Worm (Caenorhabditis elegans) whole organism, young adult: ENCODE data around the gene arl-5.
A peak's percentile ranks its signal among the peaks of the same experiment; 100 is the strongest.

ENCODE experiments used
- B0019.2 ChIP-seq: fragments of 200-800 bp; sonication (Bioruptor generic); conservative IDR thresholded peaks from 2 replicates; pipeline ENCODE4 v1.3.6; 2022; ENCODE audit warnings: missing genetic modification reagents, missing genetic modification characterization, missing compliant biosample characterization
- D2030.7 ChIP-seq: fragments of 200-800 bp; sonication (Bioruptor generic); IDR thresholded peaks from 2 replicates; pipeline ENCODE4 v1.3.6; 2022; ENCODE audit warnings: missing genetic modification reagents, missing genetic modification characterization, missing compliant biosample characterization
- F23B12.7 ChIP-seq: sonication (generic microtip); optimal IDR thresholded peaks from 2 replicates; lab custom pipeline; 2017; ENCODE audit warnings: missing genetic modification characterization, mild to moderate bottlenecking, missing compliant biosample characterization, antibody characterized with exemption, moderate library complexity; ENCODE audit not compliant: insufficient read depth
- F33H1.4 ChIP-seq: fragments of 200-800 bp; sonication (Bioruptor generic); IDR thresholded peaks from 2 replicates; pipeline ENCODE4 v1.3.6; 2022; ENCODE audit warnings: missing genetic modification reagents, missing genetic modification characterization, missing compliant biosample characterization
- F37B4.10 ChIP-seq: fragments of 200-800 bp; sonication (Bioruptor generic); IDR thresholded peaks from 2 replicates; pipeline ENCODE4 v1.3.6; 2022; ENCODE audit warnings: missing genetic modification characterization, missing compliant biosample characterization
- F39B2.1 ChIP-seq: fragments of 200-800 bp; sonication (Bioruptor generic); IDR thresholded peaks from 2 replicates; pipeline ENCODE4 v1.3.6; 2022; ENCODE audit warnings: missing genetic modification reagents, missing genetic modification characterization, missing compliant biosample characterization
- F52B5.7 ChIP-seq: sonication (generic microtip); optimal IDR thresholded peaks from 2 replicates; lab custom pipeline; 2016; ENCODE audit warnings: mild to moderate bottlenecking, missing genetic modification characterization, missing compliant biosample characterization
- F57C9.4 ChIP-seq: sonication (generic microtip); optimal IDR thresholded peaks from 2 replicates; lab custom pipeline; 2017; ENCODE audit warnings: mild to moderate bottlenecking, missing genetic modification characterization, missing compliant biosample characterization
- Y56A3A.18 ChIP-seq: fragments of 200-800 bp; sonication (Bioruptor generic); IDR thresholded peaks from 2 replicates; pipeline ENCODE4 v1.3.6; 2022; ENCODE audit warnings: missing genetic modification reagents, missing genetic modification characterization, missing compliant biosample characterization
- aptf-2 ChIP-seq: fragments of 200-800 bp; sonication (Bioruptor generic); conservative IDR thresholded peaks from 2 replicates; pipeline ENCODE4 v1.3.6; 2022; ENCODE audit warnings: missing genetic modification reagents, missing genetic modification characterization, missing compliant biosample characterization
- attf-3 ChIP-seq: fragments of 200-800 bp; sonication (Bioruptor generic); conservative IDR thresholded peaks from 2 replicates; pipeline ENCODE4 v1.3.6; 2022; ENCODE audit warnings: missing genetic modification reagents, missing genetic modification characterization, missing compliant biosample characterization
- attf-5 ChIP-seq: fragments of 200-800 bp; sonication (Bioruptor generic); optimal IDR thresholded peaks from 2 replicates; lab custom pipeline; 2018; ENCODE audit warnings: mild to moderate bottlenecking, missing genetic modification characterization, missing compliant biosample characterization
- ceh-100 ChIP-seq: fragments of 200-800 bp; sonication (Bioruptor generic); IDR thresholded peaks from 2 replicates; pipeline ENCODE4 v1.3.6; 2022; ENCODE audit warnings: missing genetic modification reagents, missing genetic modification characterization, missing compliant biosample characterization
- ceh-40 ChIP-seq: fragments of 200-800 bp; sonication (Bioruptor generic); IDR thresholded peaks from 2 replicates; pipeline ENCODE4 v1.3.6; 2022; ENCODE audit warnings: missing genetic modification characterization, missing compliant biosample characterization
- ceh-79 ChIP-seq: sonication (generic microtip); optimal IDR thresholded peaks from 2 replicates; lab custom pipeline; 2017; ENCODE audit warnings: mild to moderate bottlenecking, missing genetic modification characterization, missing compliant biosample characterization
- efl-1 ChIP-seq: fragments of 150-350 bp; optimal IDR thresholded peaks from 2 replicates; lab custom pipeline; 2014; ENCODE audit warnings: missing biosample characterization, missing genetic modification reagents, missing genetic modification characterization
- hlh-12 ChIP-seq: sonication (generic microtip); optimal IDR thresholded peaks from 2 replicates; lab custom pipeline; 2016; ENCODE audit warnings: missing genetic modification characterization, missing compliant biosample characterization
- hsf-1 ChIP-seq: fragments of 200-800 bp; sonication (Bioruptor generic); IDR thresholded peaks from 2 replicates; pipeline ENCODE4 v1.3.6; 2022; ENCODE audit warnings: missing genetic modification reagents, missing genetic modification characterization, missing compliant biosample characterization
- lin-35 ChIP-seq, 3 experiments: fragments of 150-350 bp in 2 of 3; sonication (generic microtip) in 1 of 3; optimal IDR thresholded peaks; 2 replicates each; lab custom pipeline; 2014 to 2018; ENCODE audit warnings: missing biosample characterization in 3 of 3, missing genetic modification characterization in 3 of 3, missing genetic modification reagents in 3 of 3
- lin-40 ChIP-seq: sonication (generic microtip); optimal IDR thresholded peaks from 2 replicates; lab custom pipeline; 2016; ENCODE audit warnings: missing genetic modification characterization, mild to moderate bottlenecking, missing compliant biosample characterization, missing genotype, missing genetic modification reagents
- lsl-1 ChIP-seq: fragments of 200-800 bp; sonication (Bioruptor generic); optimal IDR thresholded peaks from 2 replicates; lab custom pipeline; 2018; ENCODE audit warnings: mild to moderate bottlenecking, missing genetic modification characterization, moderate library complexity, missing compliant biosample characterization
- lsy-27 ChIP-seq: sonication (generic microtip); optimal IDR thresholded peaks from 2 replicates; lab custom pipeline; 2017; ENCODE audit warnings: missing genetic modification characterization, mild to moderate bottlenecking, missing compliant biosample characterization, antibody characterized with exemption, missing genotype, borderline replicate concordance; ENCODE audit not compliant: insufficient read depth
- madf-10 ChIP-seq: sonication (generic microtip); optimal IDR thresholded peaks from 2 replicates; lab custom pipeline; 2016; ENCODE audit warnings: mild to moderate bottlenecking, missing genetic modification characterization, missing compliant biosample characterization
- madf-6 ChIP-seq: fragments of 200-800 bp; sonication (Bioruptor generic); IDR thresholded peaks from 2 replicates; pipeline ENCODE4 v1.3.6; 2022; ENCODE audit warnings: missing genetic modification reagents, missing genetic modification characterization, missing compliant biosample characterization
- madf-8 ChIP-seq: fragments of 200-800 bp; sonication (Bioruptor generic); conservative IDR thresholded peaks from 2 replicates; pipeline ENCODE4 v1.3.6; 2022; ENCODE audit warnings: missing genetic modification reagents, missing genetic modification characterization, missing compliant biosample characterization
- mel-28 ChIP-seq: sonication (generic microtip); optimal IDR thresholded peaks from 2 replicates; lab custom pipeline; 2016; ENCODE audit warnings: borderline replicate concordance, mild to moderate bottlenecking, missing genetic modification characterization, missing compliant biosample characterization
- mxl-1 ChIP-seq: sonication (generic microtip); optimal IDR thresholded peaks from 2 replicates; lab custom pipeline; 2016; ENCODE audit warnings: missing genetic modification characterization, missing compliant biosample characterization
- nfyb-1 ChIP-seq: fragments of 200-800 bp; sonication (Bioruptor generic); IDR thresholded peaks from 2 replicates; pipeline ENCODE4 v1.3.6; 2022; ENCODE audit warnings: missing genetic modification reagents, missing genetic modification characterization, missing compliant biosample characterization
- nhr-179 ChIP-seq: sonication (generic microtip); optimal IDR thresholded peaks from 2 replicates; lab custom pipeline; 2016; ENCODE audit warnings: mild to moderate bottlenecking, missing genetic modification characterization, missing compliant biosample characterization
- rec-8 ChIP-seq, 2 experiments: sonication (generic microtip); optimal IDR thresholded peaks; 2 replicates each; lab custom pipeline; 2016; ENCODE audit warnings: mild to moderate bottlenecking in 2 of 2, missing genetic modification characterization in 2 of 2, missing genetic modification reagents in 2 of 2, missing genotype in 2 of 2, missing biosample characterization in 1 of 2, missing compliant biosample characterization in 1 of 2, moderate library complexity in 1 of 2
- repo-1 ChIP-seq: sonication (generic microtip); optimal IDR thresholded peaks from 2 replicates; lab custom pipeline; 2017; ENCODE audit warnings: mild to moderate bottlenecking, missing genetic modification characterization, missing compliant biosample characterization
- sea-2 ChIP-seq: fragments of 200-800 bp; sonication (Bioruptor generic); IDR thresholded peaks from 2 replicates; pipeline ENCODE4 v1.3.6; 2022; ENCODE audit warnings: missing genetic modification characterization, missing compliant biosample characterization
- snpc-4 ChIP-seq, 5 experiments: fragments of 150-350 bp in 1 of 5; sonication (generic microtip) in 4 of 5; optimal IDR thresholded peaks; 2 replicates each; lab custom pipeline; 2014 to 2018; ENCODE audit warnings: missing genetic modification characterization in 5 of 5, missing biosample characterization in 3 of 5, antibody characterized with exemption in 2 of 5, mild to moderate bottlenecking in 2 of 5, missing compliant biosample characterization in 2 of 5, missing genotype in 2 of 5, moderate library complexity in 2 of 5, missing genetic modification reagents in 1 of 5
- somi-1 ChIP-seq: fragments of 200-800 bp; sonication (Bioruptor generic); optimal IDR thresholded peaks from 2 replicates; lab custom pipeline; 2018; ENCODE audit warnings: mild to moderate bottlenecking, missing genetic modification characterization, missing compliant biosample characterization
- sptf-2 ChIP-seq: fragments of 200-800 bp; sonication (Bioruptor generic); optimal IDR thresholded peaks from 2 replicates; lab custom pipeline; 2018; ENCODE audit warnings: mild to moderate bottlenecking, missing genetic modification characterization, missing compliant biosample characterization
- unc-130 ChIP-seq: sonication (generic microtip); optimal IDR thresholded peaks from 2 replicates; lab custom pipeline; 2016; ENCODE audit warnings: missing genetic modification reagents, missing genetic modification characterization, missing compliant biosample characterization
- unc-62 ChIP-seq: fragments of 150-350 bp; optimal IDR thresholded peaks from 2 replicates; lab custom pipeline; 2014; ENCODE audit warnings: missing biosample characterization, missing genetic modification reagents, missing genetic modification characterization
- ztf-18 ChIP-seq: sonication (generic microtip); optimal IDR thresholded peaks from 2 replicates; lab custom pipeline; 2016; ENCODE audit warnings: missing genotype, mild to moderate bottlenecking, missing genetic modification characterization, missing compliant biosample characterization
- ztf-3 ChIP-seq: fragments of 200-800 bp; sonication (Bioruptor generic); optimal IDR thresholded peaks from 2 replicates; lab custom pipeline; 2018; ENCODE audit warnings: mild to moderate bottlenecking, missing genetic modification characterization, missing compliant biosample characterization
- ztf-6 ChIP-seq: fragments of 200-800 bp; sonication (Bioruptor generic); IDR thresholded peaks from 2 replicates; pipeline ENCODE4 v1.3.6; 2022; ENCODE audit warnings: missing genetic modification reagents, missing genetic modification characterization, missing compliant biosample characterization

The arl-5 gene

DNA sequence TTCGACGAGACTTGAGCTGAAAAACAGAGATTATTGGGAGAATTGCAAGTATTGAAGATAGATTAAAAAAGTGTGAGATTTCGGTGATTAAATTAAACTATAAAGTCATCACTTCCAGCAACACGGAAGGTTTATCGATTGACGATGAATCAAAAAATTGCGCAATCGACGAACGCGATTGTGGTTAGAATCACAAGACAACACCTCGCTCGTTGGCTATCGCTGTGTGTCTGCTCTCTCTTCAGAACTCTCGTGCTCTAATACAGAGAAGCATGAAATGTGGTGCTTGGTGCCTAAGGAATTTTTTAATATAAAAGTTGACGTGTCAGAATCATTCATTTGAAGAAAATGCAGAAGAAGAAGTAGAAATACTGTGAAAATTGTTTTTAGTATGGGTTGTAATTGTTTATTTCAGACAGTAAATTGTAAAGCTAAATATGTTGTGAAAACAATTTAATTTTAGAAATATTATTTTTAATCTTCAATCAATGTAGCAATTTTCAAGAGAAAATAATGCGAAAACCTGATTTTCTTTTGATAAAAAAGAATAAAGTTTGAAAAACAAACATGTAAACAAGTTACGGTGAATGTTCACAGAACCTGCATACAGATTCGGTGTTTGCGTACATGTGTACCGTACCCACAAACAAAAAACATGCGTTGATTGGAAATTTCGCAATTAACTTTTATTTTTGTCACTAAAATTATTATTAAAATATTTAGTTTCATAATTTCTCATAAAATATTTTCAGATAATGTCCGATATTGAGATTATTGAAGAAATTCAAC, 4.3 kb downstream of the arl-5 start, which contains the start of the genes ZK632.10 and ZK632.11 (continued):
- TF ChIP-seq ceh-100 (GFP tag; lab: Robert Waterston, UW) (no peak), efl-1 (GFP tag; lab: Kevin White, UChicago) (no peak), nfyb-1 (GFP tag; lab: Robert Waterston, UW) (peak; percentile 49; the same call in 1 of the 2 replicates), F57C9.4 (tag; lab: Kevin White, UChicago) (no peak), madf-10 (tag; lab: Kevin White, UChicago) (no peak), mel-28 (tag; lab: Kevin White, UChicago) (no peak), ceh-79 (tag; lab: Kevin White, UChicago) (no peak), ztf-18 (tag; lab: Kevin White, UChicago) (no peak), ztf-3 (no peak), B0019.2 (GFP tag; lab: Robert Waterston, UW) (no peak), ceh-40 (no peak), unc-62 (no peak), lin-35 (GFP tag; optimal IDR thresholded peaks at IDR 0.05; lab: Kevin White, UChicago) (no peak), repo-1 (tag; lab: Kevin White, UChicago) (no peak), ztf-6 (GFP tag; lab: Robert Waterston, UW) (no peak), F33H1.4 (GFP tag; lab: Robert Waterston, UW) (peak; percentile 66), mxl-1 (tag; lab: Kevin White, UChicago) (no peak), Y56A3A.18 (GFP tag; lab: Robert Waterston, UW) (no peak)
- TF ChIP-seq, all 124 proteins: peak for 22

DNA sequence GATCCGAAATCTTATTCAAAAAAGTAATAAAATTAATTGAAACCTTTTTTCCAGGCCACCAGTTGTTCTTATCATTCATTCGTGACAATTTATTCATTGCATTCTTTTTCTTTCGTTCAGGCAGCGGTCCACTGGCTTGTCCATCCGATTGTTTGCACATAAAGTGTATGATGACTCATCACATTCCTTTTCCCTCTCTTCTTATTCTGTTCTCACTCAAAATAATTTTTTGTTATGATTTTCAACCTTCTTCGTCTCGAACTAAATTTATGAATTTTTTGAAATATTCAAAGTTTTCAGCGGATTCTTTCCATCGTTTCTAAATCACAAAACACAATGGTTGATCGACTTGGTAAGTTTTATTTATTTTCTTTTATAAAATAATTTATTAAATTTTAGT, 7.5 kb downstream of the arl-5 start, which contains the start of gene ZK632.12:
TSS of gene ZK632.12 (plus strand) at position 301 of the 400 bp plus-strand sequence.
- TF ChIP-seq hsf-1, result no peak
- no peak for TF ChIP-seq F23B12.7
- TF ChIP-seq somi-1 (GFP tag; lab: Kevin White, UChicago), result no peak
- no peak for TF ChIP-seq mxl-1 (tag; lab: Kevin White, UChicago)
- TF ChIP-seq hlh-12 (tag; lab: Kevin White, UChicago), result no peak
- TF ChIP-seq F52B5.7, result no peak
- TF ChIP-seq lsl-1 (GFP tag; lab: Kevin White, UChicago), result no peak
- TF ChIP-seq F39B2.1 (GFP tag; lab: Robert Waterston, UW), result no peak
- no peak for TF ChIP-seq sea-2 (GFP tag; lab: Robert Waterston, UW)
- no peak for TF ChIP-seq rec-8 (tag; optimal IDR thresholded peaks at IDR 0.05; lab: Kevin White, UChicago)
- no peak for TF ChIP-seq lin-40 (tag; lab: Kevin White, UChicago)
- no peak for TF ChIP-seq attf-3 (GFP tag; lab: Robert Waterston, UW)
- TF ChIP-seq aptf-2 (GFP tag; lab: Robert Waterston, UW), result no peak
- TF ChIP-seq attf-5, result no peak
- no peak for TF ChIP-seq sptf-2 (GFP tag; lab: Kevin White, UChicago)
- no peak for TF ChIP-seq F37B4.10

DNA sequence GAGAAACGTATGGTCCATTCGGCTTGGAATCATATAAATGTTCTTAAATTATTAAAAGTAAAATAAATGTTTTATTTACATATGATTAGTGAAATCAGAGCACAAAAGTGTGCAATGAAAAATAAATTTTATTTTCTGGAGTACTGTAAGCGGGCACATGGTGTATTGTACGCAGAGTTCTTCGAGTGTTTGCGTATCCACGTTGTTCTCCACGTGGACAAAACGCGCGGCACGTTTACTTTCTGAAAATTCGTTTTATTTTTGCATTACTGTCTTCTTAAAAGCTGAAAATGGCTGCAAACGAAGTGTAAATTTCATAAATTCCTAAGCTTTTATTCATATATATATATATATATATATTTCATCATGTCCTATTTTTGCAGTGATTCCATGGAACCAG, 9.5 kb downstream of the arl-5 start:
- TF ChIP-seq unc-130 (GFP tag; lab: Kevin White, UChicago) (peak; percentile 43), sptf-2 (GFP tag; lab: Kevin White, UChicago) (no peak), snpc-4 (GFP tag; optimal IDR thresholded peaks at IDR 0.05; lab: Kevin White, UChicago) (no peak), snpc-4 (tag; optimal IDR thresholded peaks at IDR 0.05; lab: Kevin White, UChicago) (peak in 1 of 4 experiments; percentile 11), D2030.7 (GFP tag; lab: Robert Waterston, UW) (peak; percentile 20; the same call in 1 of the 2 replicates), madf-10 (tag; lab: Kevin White, UChicago) (no peak), F33H1.4 (GFP tag; lab: Robert Waterston, UW) (peak; percentile 52), madf-8 (GFP tag; lab: Robert Waterston, UW) (peak; percentile 52), madf-6 (GFP tag; lab: Robert Waterston, UW) (peak; percentile 59; the same call in 1 of the 2 replicates), lsl-1 (GFP tag; lab: Kevin White, UChicago) (peak; percentile 83), nhr-179 (tag; lab: Kevin White, UChicago) (no peak), lsy-27 (tag; lab: Kevin White, UChicago) (no peak)
- TF ChIP-seq, all 124 proteins: peak for 7
